Fruit fly (Drosophila melanogaster): Measurements from ENCODE around the gene Wdr81.

Gene Wdr81

DNA sequence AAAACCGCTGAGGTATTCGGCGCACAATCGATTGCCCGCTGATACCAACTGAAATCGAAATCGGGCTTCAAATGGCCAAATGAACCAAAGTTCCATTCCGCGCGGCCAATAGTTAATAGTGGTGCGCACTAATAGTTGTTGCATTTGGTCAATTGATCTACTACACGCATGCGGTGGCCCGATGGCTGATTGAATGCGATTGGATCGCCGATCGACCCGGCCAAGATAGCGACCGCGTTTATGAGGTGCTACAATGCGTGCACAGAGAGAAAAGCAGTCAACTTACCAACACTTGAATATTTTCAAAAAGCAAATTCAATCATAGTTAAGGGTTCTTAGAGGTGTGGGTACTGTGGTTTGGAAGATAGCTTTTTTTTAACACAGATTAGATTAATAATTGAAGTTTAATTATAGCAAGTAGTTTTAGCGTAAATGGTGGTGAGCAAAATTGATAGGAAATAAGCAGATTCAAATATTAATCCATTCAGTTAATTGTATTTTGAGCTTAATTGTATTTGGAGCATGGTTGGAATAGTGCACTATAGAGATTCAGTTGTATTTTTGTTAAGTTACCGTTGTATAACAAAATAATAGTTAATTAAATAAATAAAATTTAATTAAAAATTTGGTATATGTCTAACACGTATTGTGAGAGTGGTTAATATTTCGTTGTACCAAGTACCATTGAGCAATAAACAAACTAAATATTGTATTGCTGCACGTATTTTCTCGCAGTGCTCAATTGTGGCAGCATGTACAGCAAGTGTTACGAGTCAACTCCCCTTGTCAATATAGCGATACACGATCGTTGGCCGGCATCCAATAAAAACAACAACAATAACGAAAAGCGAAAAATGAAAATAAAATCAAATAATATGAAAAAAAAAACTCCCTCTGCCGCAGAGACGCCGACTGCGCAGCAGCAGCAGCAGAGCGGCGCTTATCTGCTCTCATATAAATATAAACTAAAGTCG lies 6.0 kb upstream of the Wdr81 start (continued):
- no peak for TF ChIP-seq pb (GFP tag; optimal IDR thresholded peaks at IDR 0.05)
- TF ChIP-seq ab (GFP tag; optimal IDR thresholded peaks at IDR 0.05) = no peak
- no peak for TF ChIP-seq CG1832 (GFP tag; optimal IDR thresholded peaks at IDR 0.05)
- TF ChIP-seq maf-S (GFP tag; optimal IDR thresholded peaks at IDR 0.05) = no peak
- TF ChIP-seq CG31224 (GFP tag; IDR thresholded peaks at IDR 0.05) = peak; percentile 41; the same call in 1 of the 2 replicates
- no peak for TF ChIP-seq CG1647 (GFP tag; optimal IDR thresholded peaks at IDR 0.05)
- peak; percentile 42; the same call in 1 of the 3 replicates for TF ChIP-seq CG6175 (GFP tag; IDR thresholded peaks at IDR 0.05)
- TF ChIP-seq Camta (GFP tag; optimal IDR thresholded peaks at IDR 0.05) = no peak
- TF ChIP-seq H15 (GFP tag; IDR thresholded peaks at IDR 0.05) = peak; percentile 51; the same call in 1 of the 3 replicates
- no peak for TF ChIP-seq al (GFP tag; IDR thresholded peaks at IDR 0.05)
- peak; percentile 30 for TF ChIP-seq tin (GFP tag; optimal IDR thresholded peaks at IDR 0.05)
- TF ChIP-seq sisA (GFP tag; IDR thresholded peaks at IDR 0.05) = peak; percentile 43; the same call in 1 of the 2 replicates
- TF ChIP-seq emc (GFP tag; optimal IDR thresholded peaks at IDR 0.05) = no peak
- no peak for TF ChIP-seq sens-2 (GFP tag; IDR thresholded peaks at IDR 0.05)
- peak; percentile 39; the same call in 1 of the 3 replicates for TF ChIP-seq so (GFP tag; IDR thresholded peaks at IDR 0.05)
- no peak for TF ChIP-seq CG9932 (GFP tag; IDR thresholded peaks at IDR 0.05)
- peak; percentile 26 for TF ChIP-seq CG14667 (GFP tag; IDR thresholded peaks at IDR 0.05)
- TF ChIP-seq esg (GFP tag; conservative IDR thresholded peaks at IDR 0.05) = no peak; the same call in 1 of the 2 replicates
- peak; percentile 0 for TF ChIP-seq CG17802 (tag; optimal IDR thresholded peaks at IDR 0.05)
- peak; percentile 38 for TF ChIP-seq ind (GFP tag; optimal IDR thresholded peaks at IDR 0.05)
- TF ChIP-seq ranshi (GFP tag; IDR thresholded peaks at IDR 0.05) = peak; percentile 46; the same call in 1 of the 2 replicates
- peak; percentile 52 for TF ChIP-seq exex (tag; optimal IDR thresholded peaks at IDR 0.05)
- TF ChIP-seq dysf (GFP tag; IDR thresholded peaks at IDR 0.05) = peak; percentile 65
- TF ChIP-seq CG17361 (GFP tag; IDR thresholded peaks at IDR 0.05) = peak; percentile 89
- no peak for TF ChIP-seq Trl (optimal IDR thresholded peaks at IDR 0.05)
- no peak for TF ChIP-seq Trl (GFP tag; optimal IDR thresholded peaks at IDR 0.05)
- no peak for TF ChIP-seq bowl (GFP tag; IDR thresholded peaks at IDR 0.05)
- no peak for TF ChIP-seq CG17912 (GFP tag; optimal IDR thresholded peaks at IDR 0.05)
- no peak for TF ChIP-seq br (optimal IDR thresholded peaks at IDR 0.05)
- TF ChIP-seq Ssrp (tag; optimal IDR thresholded peaks at IDR 0.05) = peak; percentile 65
- 0 out of 2 replicates have a peak, but pooled peaks have one; percentile 25 for TF ChIP-seq CG43689 (GFP tag; IDR thresholded peaks at IDR 0.05)
- TF ChIP-seq CG8388 (GFP tag; optimal IDR thresholded peaks at IDR 0.05) = peak; percentile 46
- no peak for TF ChIP-seq CG3065 (GFP tag; optimal IDR thresholded peaks at IDR 0.05)
- peak; percentile 55 for TF ChIP-seq Rfx (GFP tag; IDR thresholded peaks at IDR 0.05)
- peak; percentile 69 for TF ChIP-seq CG12391 (tag; optimal IDR thresholded peaks at IDR 0.05)
- no peak for TF ChIP-seq CG34376 (GFP tag; optimal IDR thresholded peaks at IDR 0.05)
- peak; percentile 60 for TF ChIP-seq bcd (GFP tag; optimal IDR thresholded peaks at IDR 0.05)
- no peak for TF ChIP-seq fru (optimal IDR thresholded peaks at IDR 0.05)
- TF ChIP-seq CG7556 (GFP tag; optimal IDR thresholded peaks at IDR 0.05) = peak; percentile 88
- no peak for TF ChIP-seq Ada2b (GFP tag; IDR thresholded peaks at IDR 0.05)
- peak; percentile 32 for TF ChIP-seq CG13296 (GFP tag; optimal IDR thresholded peaks at IDR 0.05)
- TF ChIP-seq CG10431 (GFP tag; optimal IDR thresholded peaks at IDR 0.05) = peak; percentile 17
- TF ChIP-seq CG10209 (GFP tag; optimal IDR thresholded peaks at IDR 0.05) = peak; percentile 70
- no peak for TF ChIP-seq CG10565 (GFP tag; optimal IDR thresholded peaks at IDR 0.05)
- peak in 1 of 3 experiments; percentile 75 for TF ChIP-seq lola (GFP tag; optimal IDR thresholded peaks at IDR 0.05)
- TF ChIP-seq Jarid2 (GFP tag; optimal IDR thresholded peaks at IDR 0.05) = no peak
- no peak for TF ChIP-seq ERR (GFP tag; optimal IDR thresholded peaks at IDR 0.05)
- no peak for TF ChIP-seq HLH3B (GFP tag; IDR thresholded peaks at IDR 0.05)
- TF ChIP-seq CG12659 (GFP tag; optimal IDR thresholded peaks at IDR 0.05) = peak; percentile 68
- peak; percentile 53 for TF ChIP-seq CG2712 (tag; optimal IDR thresholded peaks at IDR 0.05)
